Fruit fly (Drosophila melanogaster) whole organism, embryonic: Measurements from ENCODE around the gene CG5062.

Experiments used
- ATbp ChIP-seq: fragments of 200-800 bp; sonication (Bioruptor generic); optimal IDR thresholded peaks from 2 replicates; lab custom pipeline; 2017; ENCODE audit warnings: missing biosample characterization, mild to moderate bottlenecking, missing genetic modification characterization, missing genetic modification reagents
- Abd-B ChIP-seq: fragments of 200-800 bp; sonication (Bioruptor generic); optimal IDR thresholded peaks from 2 replicates; lab custom pipeline; 2018; ENCODE audit warnings: missing biosample characterization, mild to moderate bottlenecking, missing genetic modification characterization, moderate library complexity
- Ada2b ChIP-seq: fragments of 200-800 bp; sonication (Bioruptor generic); IDR thresholded peaks from 2 replicates; pipeline ENCODE4 v1.3.6; 2022; ENCODE audit warnings: missing biosample characterization, missing genetic modification characterization
- Adf1 ChIP-seq: fragments of 200-800 bp; sonication (Bioruptor generic); IDR thresholded peaks from 2 replicates; pipeline ENCODE4 v1.3.6; 2022; ENCODE audit warnings: missing biosample characterization, missing genetic modification characterization
- Antp ChIP-seq: fragments of 200-800 bp; sonication (Bioruptor generic); optimal IDR thresholded peaks from 3 replicates; lab custom pipeline; 2016; ENCODE audit warnings: missing biosample characterization, missing genetic modification characterization
- CG11504 ChIP-seq: fragments of 200-800 bp; sonication (Bioruptor generic); optimal IDR thresholded peaks from 3 replicates; lab custom pipeline; 2019; ENCODE audit warnings: missing biosample characterization, mild to moderate bottlenecking, missing genetic modification characterization, moderate library complexity
- CG14441 ChIP-seq: fragments of 200-800 bp; sonication (Bioruptor generic); IDR thresholded peaks from 2 replicates; pipeline ENCODE4 v1.3.6; 2022; ENCODE audit warnings: missing biosample characterization, missing genetic modification characterization
- CG14710 ChIP-seq: fragments of 200-800 bp; sonication (Bioruptor generic); optimal IDR thresholded peaks from 3 replicates; lab custom pipeline; 2019; ENCODE audit warnings: missing biosample characterization, mild to moderate bottlenecking, missing genetic modification characterization, moderate library complexity
- CG14860 ChIP-seq: fragments of 200-800 bp; sonication (Bioruptor generic); IDR thresholded peaks from 3 replicates; pipeline ENCODE4 v1.3.6; 2022; ENCODE audit warnings: missing biosample characterization, missing genetic modification characterization; ENCODE audit not compliant: partially characterized antibody
- CG15514 ChIP-seq: fragments of 200-800 bp; sonication (Bioruptor generic); optimal IDR thresholded peaks from 3 replicates; lab custom pipeline; 2017; ENCODE audit warnings: missing biosample characterization, missing genetic modification characterization, mild to moderate bottlenecking, moderate library complexity, missing genetic modification reagents
- CG1603 ChIP-seq: fragments of 200-800 bp; sonication (Bioruptor generic); optimal IDR thresholded peaks from 2 replicates; lab custom pipeline; 2019; ENCODE audit warnings: missing biosample characterization, mild to moderate bottlenecking, missing genetic modification characterization, moderate library complexity
- CG16813 ChIP-seq: fragments of 200-800 bp; sonication (Bioruptor generic); IDR thresholded peaks from 3 replicates; pipeline ENCODE4 v1.3.6; 2022; ENCODE audit warnings: missing biosample characterization, missing genetic modification characterization; ENCODE audit not compliant: partially characterized antibody
- CG17912 ChIP-seq: fragments of 200-800 bp; sonication (Bioruptor generic); optimal IDR thresholded peaks from 2 replicates; lab custom pipeline; 2018; ENCODE audit warnings: missing biosample characterization, mild to moderate bottlenecking, missing genetic modification characterization
- CG18262 ChIP-seq: fragments of 200-800 bp; optimal IDR thresholded peaks from 3 replicates; lab custom pipeline; 2019; ENCODE audit warnings: missing biosample characterization, mild to moderate bottlenecking, missing genetic modification characterization, moderate library complexity
- CG1832 ChIP-seq: fragments of 200-800 bp; sonication (Bioruptor generic); optimal IDR thresholded peaks from 2 replicates; lab custom pipeline; 2017; ENCODE audit warnings: missing biosample characterization, mild to moderate bottlenecking, missing genetic modification characterization, inconsistent platforms
- CG18599 ChIP-seq: fragments of 200-800 bp; sonication (Bioruptor generic); optimal IDR thresholded peaks from 3 replicates; lab custom pipeline; 2017; ENCODE audit warnings: missing biosample characterization, missing genetic modification characterization, mild to moderate bottlenecking, moderate library complexity, missing genetic modification reagents
- CG31224 ChIP-seq: fragments of 200-800 bp; sonication (Bioruptor generic); IDR thresholded peaks from 2 replicates; pipeline ENCODE4 v1.3.6; 2022; ENCODE audit warnings: missing biosample characterization, missing genetic modification characterization
- CG3726 ChIP-seq: fragments of 200-800 bp; sonication (Bioruptor generic); IDR thresholded peaks from 3 replicates; pipeline ENCODE4, ENCODE4 v1.3.6; 2022; ENCODE audit warnings: missing biosample characterization, missing genetic modification characterization
- CG6813 ChIP-seq: fragments of 200-800 bp; sonication (Bioruptor generic); optimal IDR thresholded peaks from 2 replicates; lab custom pipeline; 2017; ENCODE audit warnings: missing biosample characterization, missing genetic modification characterization, mild to moderate bottlenecking, moderate library complexity, missing genetic modification reagents
- CG8290 ChIP-seq, 3 experiments: fragments of 200-800 bp; sonication (Bioruptor generic); optimal IDR thresholded peaks; 2 replicates each; lab custom pipeline; 2016 to 2019; ENCODE audit warnings: missing biosample characterization in 3 of 3, missing genetic modification characterization in 3 of 3, mild to moderate bottlenecking in 2 of 3, moderate library complexity in 1 of 3
- CG8924 ChIP-seq: fragments of 200-800 bp; optimal IDR thresholded peaks from 3 replicates; lab custom pipeline; 2019; ENCODE audit warnings: missing biosample characterization, mild to moderate bottlenecking, missing genetic modification characterization, moderate library complexity
- CG9609 ChIP-seq: fragments of 200-800 bp; sonication (Bioruptor generic); optimal IDR thresholded peaks from 3 replicates; lab custom pipeline; 2016; ENCODE audit warnings: missing biosample characterization, missing genetic modification characterization
- D19A ChIP-seq: fragments of 200-800 bp; optimal IDR thresholded peaks from 3 replicates; lab custom pipeline; 2019; ENCODE audit warnings: missing biosample characterization, mild to moderate bottlenecking, missing genetic modification characterization, moderate library complexity
- ERR ChIP-seq: fragments of 200-800 bp; sonication (Bioruptor generic); optimal IDR thresholded peaks from 2 replicates; lab custom pipeline; 2016; ENCODE audit warnings: missing biosample characterization, missing genetic modification characterization
- Ets65A ChIP-seq: fragments of 200-800 bp; sonication (Bioruptor generic); peaks from one replicate; lab custom pipeline; 2016; ENCODE audit warnings: missing biosample characterization, missing genetic modification characterization
- Hsf ChIP-seq: fragments of 200-800 bp; sonication (Bioruptor generic); optimal IDR thresholded peaks from 3 replicates; lab custom pipeline; 2016; ENCODE audit warnings: missing biosample characterization, missing genetic modification characterization
- PHDP ChIP-seq: fragments of 200-800 bp; sonication (Bioruptor generic); optimal IDR thresholded peaks from 3 replicates; lab custom pipeline; 2018; ENCODE audit warnings: missing biosample characterization, mild to moderate bottlenecking, missing genetic modification characterization, moderate library complexity
- Rx ChIP-seq: fragments of 200-800 bp; sonication (Bioruptor generic); IDR thresholded peaks from 2 replicates; pipeline ENCODE4 v1.3.6; 2022; ENCODE audit warnings: missing biosample characterization, missing genetic modification characterization
- Tbp ChIP-seq: fragments of >200 bp; optimal IDR thresholded peaks from 2 replicates; lab custom pipeline; 2018; ENCODE audit warnings: missing biosample characterization, missing genetic modification characterization
- Xbp1 ChIP-seq: fragments of 200-800 bp; sonication (Bioruptor generic); optimal IDR thresholded peaks from 3 replicates; lab custom pipeline; 2016; ENCODE audit warnings: missing biosample characterization, mild to moderate bottlenecking, missing genetic modification characterization
- Xrp1 ChIP-seq: fragments of 200-800 bp; sonication (Bioruptor generic); IDR thresholded peaks from 2 replicates; pipeline ENCODE4 v1.3.6; 2022; ENCODE audit warnings: missing biosample characterization, missing genetic modification characterization
- ara ChIP-seq: fragments of 200-800 bp; sonication (Bioruptor generic); IDR thresholded peaks from 2 replicates; pipeline ENCODE4 v1.3.6; 2022; ENCODE audit warnings: missing biosample characterization, missing genetic modification characterization
- az2 ChIP-seq: fragments of 200-800 bp; sonication (Bioruptor generic); optimal IDR thresholded peaks from 3 replicates; lab custom pipeline; 2016; ENCODE audit warnings: missing biosample characterization, missing genetic modification characterization
- caup ChIP-seq: fragments of 200-800 bp; sonication (Bioruptor generic); optimal IDR thresholded peaks from 3 replicates; lab custom pipeline; 2017; ENCODE audit warnings: missing biosample characterization, mild to moderate bottlenecking, missing genetic modification characterization, moderate library complexity; ENCODE audit not compliant: severe bottlenecking
- chm ChIP-seq: fragments of 200-800 bp; sonication (Bioruptor generic); IDR thresholded peaks from 2 replicates; pipeline ENCODE4 v1.3.6; 2022; ENCODE audit warnings: missing biosample characterization, missing genetic modification characterization
- croc ChIP-seq: fragments of 200-800 bp; sonication (Bioruptor generic); conservative IDR thresholded peaks from 3 replicates; pipeline ENCODE4 v1.3.6; 2022; ENCODE audit warnings: missing biosample characterization, missing genetic modification characterization
- disco-r ChIP-seq: fragments of 200-800 bp; sonication (Bioruptor generic); optimal IDR thresholded peaks from 2 replicates; lab custom pipeline; 2016; ENCODE audit warnings: missing biosample characterization, missing genetic modification characterization
- dmrt99B ChIP-seq: fragments of 200-800 bp; sonication (Bioruptor generic); optimal IDR thresholded peaks from 2 replicates; lab custom pipeline; 2018; ENCODE audit warnings: missing biosample characterization, mild to moderate bottlenecking, missing genetic modification characterization, moderate library complexity
- dysf ChIP-seq: fragments of 200-800 bp; sonication (Bioruptor generic); IDR thresholded peaks from 3 replicates; pipeline ENCODE4 v1.3.6; 2022; ENCODE audit warnings: missing biosample characterization, missing genetic modification characterization
- ems ChIP-seq: fragments of 200-800 bp; sonication (Bioruptor generic); optimal IDR thresholded peaks from 3 replicates; lab custom pipeline; 2016; ENCODE audit warnings: missing biosample characterization, missing genetic modification characterization
- eve ChIP-seq, 2 experiments: fragments of >200 bp; optimal IDR thresholded peaks; 2 replicates each; lab custom pipeline; 2017; ENCODE audit warnings: missing biosample characterization in 2 of 2, missing genetic modification characterization in 2 of 2
- hkb ChIP-seq, 2 experiments: fragments of 200-800 bp in 1 of 2; fragments of >200 bp in 1 of 2; sonication (Bioruptor generic) in 1 of 2; IDR thresholded peaks in 1 of 2; optimal IDR thresholded peaks in 1 of 2; 2 replicates each; pipeline versions ENCODE4 v1.3.6 to Lab custom; 2017 to 2022; ENCODE audit warnings: missing biosample characterization in 1 of 2, missing genetic modification characterization in 1 of 2
- kah ChIP-seq: fragments of 200-800 bp; sonication (Bioruptor generic); optimal IDR thresholded peaks from 2 replicates; lab custom pipeline; 2018; ENCODE audit warnings: missing biosample characterization, mild to moderate bottlenecking, missing genetic modification characterization
- nerfin-1 ChIP-seq: fragments of 200-800 bp; sonication (Bioruptor generic); optimal IDR thresholded peaks from 3 replicates; lab custom pipeline; 2019; ENCODE audit warnings: missing biosample characterization, mild to moderate bottlenecking, missing genetic modification characterization, moderate library complexity
- shn ChIP-seq: fragments of 200-800 bp; sonication (Bioruptor generic); optimal IDR thresholded peaks from 3 replicates; lab custom pipeline; 2016; ENCODE audit warnings: missing biosample characterization, missing genetic modification characterization
- slbo ChIP-seq: fragments of 200-800 bp; sonication (Bioruptor generic); IDR thresholded peaks from 2 replicates; pipeline ENCODE4 v1.3.6; 2022; ENCODE audit warnings: missing biosample characterization, missing genetic modification characterization
- twi ChIP-seq: fragments of 200-800 bp; optimal IDR thresholded peaks from 2 replicates; lab custom pipeline; 2019; ENCODE audit warnings: missing biosample characterization, mild to moderate bottlenecking, missing genetic modification characterization, moderate library complexity
- unpg ChIP-seq: fragments of 200-800 bp; sonication (Bioruptor generic); optimal IDR thresholded peaks from 3 replicates; lab custom pipeline; 2018; ENCODE audit warnings: missing biosample characterization, mild to moderate bottlenecking, missing genetic modification characterization, moderate library complexity
- vvl ChIP-seq: fragments of 200-800 bp; sonication (Bioruptor generic); IDR thresholded peaks from 2 replicates; pipeline ENCODE4 v1.3.6; 2022; ENCODE audit warnings: missing biosample characterization, missing genetic modification characterization
- wdn ChIP-seq: fragments of 200-800 bp; sonication (Bioruptor generic); IDR thresholded peaks from 2 replicates; pipeline ENCODE4 v1.3.6; 2022; ENCODE audit warnings: missing biosample characterization, missing genetic modification characterization

Gene CG5062

DNA sequence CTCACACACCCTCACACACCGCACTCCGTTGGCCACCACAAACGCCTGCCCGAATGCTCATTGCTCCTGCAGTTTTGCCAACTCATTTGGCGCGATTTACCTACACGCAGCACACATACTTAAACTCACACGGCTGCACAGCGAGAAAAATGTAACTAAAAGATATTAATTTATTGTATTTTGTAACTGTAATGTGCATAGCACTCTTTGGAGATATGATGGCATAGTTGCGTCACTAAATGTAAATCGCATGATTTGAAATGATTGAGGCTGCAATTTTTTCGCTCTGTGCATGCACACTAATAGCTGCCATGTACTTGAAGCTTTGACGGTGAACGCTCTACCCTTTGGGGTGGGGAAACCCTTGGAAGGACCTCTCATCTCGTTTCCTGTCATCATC lies 38.4 kb downstream of the CG5062 start (continued):
- TF ChIP-seq vvl (GFP tag; lab: Robert Waterston, UW) (peak; percentile 50; the same call in 1 of the 2 replicates), az2 (GFP tag; lab: Kevin White, UChicago) (peak; percentile 14), CG3726 (GFP tag; lab: Robert Waterston, UW) (no peak), wdn (GFP tag; lab: Robert Waterston, UW) (no peak), CG1832 (GFP tag; lab: Kevin White, UChicago) (no peak), shn (no peak), Ets65A (peak; percentile 73), disco-r (GFP tag; lab: Kevin White, UChicago) (no peak), ATbp (peak; percentile 11), chm (GFP tag; lab: Robert Waterston, UW) (peak; percentile 40; the same call in 1 of the 2 replicates), Abd-B (peak; percentile 5), CG1603 (peak; percentile 51), CG9609 (GFP tag; lab: Kevin White, UChicago) (no peak), CG18262 (tag; lab: Kevin White, UChicago) (peak; percentile 21), Adf1 (GFP tag; lab: Robert Waterston, UW) (no peak), CG14860 (GFP tag; lab: Robert Waterston, UW) (no peak), CG14441 (GFP tag; lab: Robert Waterston, UW) (peak; percentile 48; the same call in 1 of the 2 replicates), CG6813 (GFP tag; lab: Kevin White, UChicago) (no peak), Tbp (GFP tag; lab: Kevin White, UChicago) (no peak), D19A (tag; lab: Kevin White, UChicago) (peak; percentile 20), CG17912 (GFP tag; lab: Kevin White, UChicago) (no peak), ERR (no peak), CG31224 (no peak), Xbp1 (GFP tag; lab: Kevin White, UChicago) (peak; percentile 11), dysf (GFP tag; lab: Robert Waterston, UW) (peak; percentile 58; the same call in 2 of the 3 replicates), PHDP (tag; lab: Kevin White, UChicago) (peak; percentile 21), Ada2b (GFP tag; lab: Robert Waterston, UW) (peak; percentile 13; the same call in 1 of the 2 replicates), croc (GFP tag; lab: Robert Waterston, UW) (no peak), CG14710 (tag; lab: Kevin White, UChicago) (peak; percentile 7), caup (GFP tag; lab: Kevin White, UChicago) (peak; percentile 5), nerfin-1 (peak; percentile 8), ems (GFP tag; lab: Kevin White, UChicago) (peak; percentile 7), CG16813 (GFP tag; lab: Robert Waterston, UW) (no peak), ara (peak; percentile 15; the same call in 1 of the 2 replicates), CG11504 (tag; lab: Kevin White, UChicago) (peak; percentile 55), eve (GFP tag; optimal IDR thresholded peaks at IDR 0.05; lab: Kevin White, UChicago) (peak in 1 of 2 experiments; percentile 32), unpg (GFP tag; lab: Kevin White, UChicago) (peak; percentile 4), CG15514 (GFP tag; lab: Kevin White, UChicago) (peak; percentile 14), twi (tag; lab: Kevin White, UChicago) (no peak), kah (GFP tag; lab: Kevin White, UChicago) (no peak), Hsf (peak; percentile 15), Xrp1 (GFP tag; lab: Robert Waterston, UW) (peak; percentile 63), CG8924 (tag; lab: Kevin White, UChicago) (peak; percentile 14), slbo (peak; percentile 55), dmrt99B (peak; percentile 55), Antp (GFP tag; lab: Kevin White, UChicago) (peak; percentile 19), CG18599 (peak; percentile 71), Rx (GFP tag; lab: Robert Waterston, UW) (no peak), CG8290 (GFP tag; optimal IDR thresholded peaks at IDR 0.05; lab: Kevin White, UChicago) (no peak), CG8290 (tag; optimal IDR thresholded peaks at IDR 0.05; lab: Kevin White, UChicago) (peak in 1 of 2 experiments; percentile 57), hkb (optimal IDR thresholded peaks at IDR 0.05; lab: Kevin White, UChicago) (no peak), hkb (GFP tag; IDR thresholded peaks at IDR 0.05; lab: Robert Waterston, UW) (peak; percentile 69)
